Worm (Caenorhabditis elegans): ENCODE results near the gene cpg-19.

DNA sequence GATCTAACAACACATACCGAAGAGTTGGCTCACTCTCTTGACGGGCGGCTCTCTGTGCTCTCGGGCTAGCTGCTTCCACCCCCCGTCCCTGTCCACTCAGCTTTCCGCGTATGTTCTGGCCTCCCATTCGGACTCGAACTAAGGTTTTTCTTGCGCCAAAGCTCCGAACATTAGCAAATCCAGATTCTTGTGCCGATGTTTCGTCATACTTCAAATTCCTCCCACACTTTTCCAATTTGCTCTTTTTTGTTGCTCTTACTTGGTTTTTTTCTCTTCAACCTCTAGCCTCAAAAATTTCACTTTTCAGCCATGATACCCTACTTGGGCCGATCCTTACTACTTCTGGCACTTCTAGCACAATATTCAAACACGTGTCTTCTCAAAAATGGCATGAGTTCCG, 26.7 kb upstream of the cpg-19 start, which contains the start of gene cdh-9:
- TF ChIP-seq unc-39 (tag; optimal IDR thresholded peaks at IDR 0.05) (no peak), elt-1 (tag; optimal IDR thresholded peaks at IDR 0.05) (no peak), nhr-237 (tag; optimal IDR thresholded peaks at IDR 0.05) (no peak), gmeb-1 (tag; optimal IDR thresholded peaks at IDR 0.05) (no peak), zag-1 (tag; optimal IDR thresholded peaks at IDR 0.05) (no peak), sem-4 (tag; optimal IDR thresholded peaks at IDR 0.05) (no peak), mdl-1 (tag; optimal IDR thresholded peaks at IDR 0.05) (no peak), lin-13 (GFP tag; optimal IDR thresholded peaks at IDR 0.05) (no peak)
